Worm (Caenorhabditis elegans) whole organism, young adult: ENCODE data around the gene K06H7.1.

Experiments used
- B0261.1 ChIP-seq: sonication (generic microtip); optimal IDR thresholded peaks from 2 replicates; lab custom pipeline; 2016; ENCODE audit warnings: mild to moderate bottlenecking, missing genetic modification characterization, moderate library complexity, missing compliant biosample characterization
- C06A6.2 ChIP-seq: fragments of 200-800 bp; sonication (Bioruptor generic); conservative IDR thresholded peaks from 2 replicates; pipeline ENCODE4 v1.3.6; 2022; ENCODE audit warnings: missing genetic modification characterization, missing compliant biosample characterization
- D2030.7 ChIP-seq: fragments of 200-800 bp; sonication (Bioruptor generic); IDR thresholded peaks from 2 replicates; pipeline ENCODE4 v1.3.6; 2022; ENCODE audit warnings: missing genetic modification reagents, missing genetic modification characterization, missing compliant biosample characterization
- F10E7.11 ChIP-seq: sonication (generic microtip); optimal IDR thresholded peaks from 2 replicates; lab custom pipeline; 2017; ENCODE audit warnings: mild to moderate bottlenecking, missing genetic modification characterization, moderate library complexity, missing compliant biosample characterization
- F22D6.2 ChIP-seq: sonication (generic microtip); optimal IDR thresholded peaks from 2 replicates; lab custom pipeline; 2016; ENCODE audit warnings: mild to moderate bottlenecking, missing genetic modification characterization, missing compliant biosample characterization
- F37B4.10 ChIP-seq: fragments of 200-800 bp; sonication (Bioruptor generic); IDR thresholded peaks from 2 replicates; pipeline ENCODE4 v1.3.6; 2022; ENCODE audit warnings: missing genetic modification characterization, missing compliant biosample characterization
- F39B2.1 ChIP-seq: fragments of 200-800 bp; sonication (Bioruptor generic); IDR thresholded peaks from 2 replicates; pipeline ENCODE4 v1.3.6; 2022; ENCODE audit warnings: missing genetic modification reagents, missing genetic modification characterization, missing compliant biosample characterization
- F52B5.7 ChIP-seq: sonication (generic microtip); optimal IDR thresholded peaks from 2 replicates; lab custom pipeline; 2016; ENCODE audit warnings: mild to moderate bottlenecking, missing genetic modification characterization, missing compliant biosample characterization
- K11D2.4 ChIP-seq: fragments of 200-800 bp; sonication (Bioruptor generic); IDR thresholded peaks from 2 replicates; pipeline ENCODE4 v1.3.6; 2022; ENCODE audit warnings: missing genetic modification reagents, missing genetic modification characterization, missing compliant biosample characterization
- Y79H2A.3 ChIP-seq: fragments of 200-800 bp; sonication (Bioruptor generic); conservative IDR thresholded peaks from 2 replicates; pipeline ENCODE4 v1.3.6; 2022; ENCODE audit warnings: missing genetic modification reagents, missing genetic modification characterization, missing compliant biosample characterization
- aptf-3 ChIP-seq: fragments of 200-800 bp; sonication (Bioruptor generic); IDR thresholded peaks from 2 replicates; pipeline ENCODE4 v1.3.6; 2022; ENCODE audit warnings: missing genetic modification characterization, missing compliant biosample characterization
- ceh-100 ChIP-seq: fragments of 200-800 bp; sonication (Bioruptor generic); IDR thresholded peaks from 2 replicates; pipeline ENCODE4 v1.3.6; 2022; ENCODE audit warnings: missing genetic modification reagents, missing genetic modification characterization, missing compliant biosample characterization
- ceh-27 ChIP-seq: fragments of 200-800 bp; sonication (Bioruptor generic); optimal IDR thresholded peaks from 2 replicates; lab custom pipeline; 2018; ENCODE audit warnings: mild to moderate bottlenecking, missing genetic modification characterization, moderate library complexity, missing compliant biosample characterization
- ceh-40 ChIP-seq: fragments of 200-800 bp; sonication (Bioruptor generic); IDR thresholded peaks from 2 replicates; pipeline ENCODE4 v1.3.6; 2022; ENCODE audit warnings: missing genetic modification characterization, missing compliant biosample characterization
- ceh-91 ChIP-seq: fragments of 200-800 bp; sonication (Bioruptor generic); IDR thresholded peaks from 2 replicates; pipeline ENCODE4 v1.3.6; 2022; ENCODE audit warnings: missing genetic modification reagents, missing genetic modification characterization, missing compliant biosample characterization
- dpff-1 ChIP-seq: sonication (generic microtip); optimal IDR thresholded peaks from 2 replicates; lab custom pipeline; 2017; ENCODE audit warnings: mild to moderate bottlenecking, missing genetic modification characterization, missing compliant biosample characterization
- dpl-1 ChIP-seq: fragments of 150-350 bp; optimal IDR thresholded peaks from 2 replicates; lab custom pipeline; 2014; ENCODE audit warnings: missing biosample characterization, missing genetic modification reagents, missing genetic modification characterization
- ekl-4 ChIP-seq: fragments of 200-800 bp; sonication (Bioruptor generic); IDR thresholded peaks from 2 replicates; pipeline ENCODE4 v1.3.6; 2022; ENCODE audit warnings: missing genetic modification reagents, missing genetic modification characterization, missing compliant biosample characterization
- ets-4 ChIP-seq: fragments of 200-800 bp; sonication (Bioruptor generic); optimal IDR thresholded peaks from 2 replicates; lab custom pipeline; 2018; ENCODE audit warnings: mild to moderate bottlenecking, missing genetic modification characterization, missing compliant biosample characterization
- fkh-3 ChIP-seq: sonication (generic microtip); optimal IDR thresholded peaks from 2 replicates; lab custom pipeline; 2016; ENCODE audit warnings: mild to moderate bottlenecking, missing genetic modification characterization, missing compliant biosample characterization
- hmg-20 ChIP-seq: fragments of 200-800 bp; sonication (Bioruptor generic); IDR thresholded peaks from 2 replicates; pipeline ENCODE4 v1.3.6; 2022; ENCODE audit warnings: missing genetic modification reagents, missing genetic modification characterization, missing compliant biosample characterization
- hrde-1 ChIP-seq: sonication (generic microtip); optimal IDR thresholded peaks from 2 replicates; lab custom pipeline; 2016; ENCODE audit warnings: missing genetic modification characterization, mild to moderate bottlenecking, missing compliant biosample characterization, moderate library complexity, missing genotype, missing genetic modification reagents, borderline replicate concordance
- hsf-1 ChIP-seq: fragments of 200-800 bp; sonication (Bioruptor generic); IDR thresholded peaks from 2 replicates; pipeline ENCODE4 v1.3.6; 2022; ENCODE audit warnings: missing genetic modification reagents, missing genetic modification characterization, missing compliant biosample characterization
- lin-54 ChIP-seq: fragments of 200-800 bp; sonication (Bioruptor generic); optimal IDR thresholded peaks from 2 replicates; lab custom pipeline; 2018; ENCODE audit warnings: mild to moderate bottlenecking, missing genetic modification characterization, missing compliant biosample characterization
- lsl-1 ChIP-seq: fragments of 200-800 bp; sonication (Bioruptor generic); optimal IDR thresholded peaks from 2 replicates; lab custom pipeline; 2018; ENCODE audit warnings: mild to moderate bottlenecking, missing genetic modification characterization, moderate library complexity, missing compliant biosample characterization
- lsy-27 ChIP-seq: sonication (generic microtip); optimal IDR thresholded peaks from 2 replicates; lab custom pipeline; 2017; ENCODE audit warnings: missing genetic modification characterization, mild to moderate bottlenecking, missing compliant biosample characterization, antibody characterized with exemption, missing genotype, borderline replicate concordance; ENCODE audit not compliant: insufficient read depth
- madf-3 ChIP-seq: fragments of 200-800 bp; sonication (Bioruptor generic); IDR thresholded peaks from 2 replicates; pipeline ENCODE4 v1.3.6; 2022; ENCODE audit warnings: missing genetic modification reagents, missing genetic modification characterization, missing compliant biosample characterization
- madf-6 ChIP-seq: fragments of 200-800 bp; sonication (Bioruptor generic); IDR thresholded peaks from 2 replicates; pipeline ENCODE4 v1.3.6; 2022; ENCODE audit warnings: missing genetic modification reagents, missing genetic modification characterization, missing compliant biosample characterization
- madf-8 ChIP-seq: fragments of 200-800 bp; sonication (Bioruptor generic); conservative IDR thresholded peaks from 2 replicates; pipeline ENCODE4 v1.3.6; 2022; ENCODE audit warnings: missing genetic modification reagents, missing genetic modification characterization, missing compliant biosample characterization
- mel-28 ChIP-seq: sonication (generic microtip); optimal IDR thresholded peaks from 2 replicates; lab custom pipeline; 2016; ENCODE audit warnings: borderline replicate concordance, mild to moderate bottlenecking, missing genetic modification characterization, missing compliant biosample characterization
- mes-4 ChIP-seq: sonication (generic microtip); optimal IDR thresholded peaks from 2 replicates; lab custom pipeline; 2016; ENCODE audit warnings: missing genotype, missing genetic modification characterization, missing compliant biosample characterization
- mxl-1 ChIP-seq: sonication (generic microtip); optimal IDR thresholded peaks from 2 replicates; lab custom pipeline; 2016; ENCODE audit warnings: missing genetic modification characterization, missing compliant biosample characterization
- nfya-2 ChIP-seq: fragments of 200-800 bp; sonication (Bioruptor generic); IDR thresholded peaks from 2 replicates; pipeline ENCODE4 v1.3.6; 2022; ENCODE audit warnings: missing genetic modification reagents, missing genetic modification characterization, missing compliant biosample characterization
- nfyb-1 ChIP-seq: fragments of 200-800 bp; sonication (Bioruptor generic); IDR thresholded peaks from 2 replicates; pipeline ENCODE4 v1.3.6; 2022; ENCODE audit warnings: missing genetic modification reagents, missing genetic modification characterization, missing compliant biosample characterization
- nhr-80 ChIP-seq: sonication (generic microtip); optimal IDR thresholded peaks from 2 replicates; lab custom pipeline; 2016; ENCODE audit warnings: missing genetic modification characterization, missing compliant biosample characterization
- nhr-90 ChIP-seq: sonication (generic microtip); optimal IDR thresholded peaks from 2 replicates; lab custom pipeline; 2016; ENCODE audit warnings: missing genotype, mild to moderate bottlenecking, missing genetic modification characterization, missing compliant biosample characterization
- pbrm-1 ChIP-seq: fragments of 200-800 bp; sonication (Bioruptor generic); IDR thresholded peaks from 2 replicates; pipeline ENCODE4 v1.3.6; 2022; ENCODE audit warnings: missing genetic modification reagents, missing genetic modification characterization, missing compliant biosample characterization
- rec-8 ChIP-seq, 2 experiments: sonication (generic microtip); optimal IDR thresholded peaks; 2 replicates each; lab custom pipeline; 2016; ENCODE audit warnings: mild to moderate bottlenecking in 2 of 2, missing genetic modification characterization in 2 of 2, missing genetic modification reagents in 2 of 2, missing genotype in 2 of 2, missing biosample characterization in 1 of 2, missing compliant biosample characterization in 1 of 2, moderate library complexity in 1 of 2
- sdz-38 ChIP-seq: sonication (generic microtip); optimal IDR thresholded peaks from 2 replicates; lab custom pipeline; 2016; ENCODE audit warnings: missing genotype, missing genetic modification characterization, missing compliant biosample characterization
- sea-2 ChIP-seq: fragments of 200-800 bp; sonication (Bioruptor generic); IDR thresholded peaks from 2 replicates; pipeline ENCODE4 v1.3.6; 2022; ENCODE audit warnings: missing genetic modification characterization, missing compliant biosample characterization
- snpc-3.4 ChIP-seq: sonication (generic microtip); optimal IDR thresholded peaks from 2 replicates; lab custom pipeline; 2017; ENCODE audit warnings: missing genetic modification characterization, mild to moderate bottlenecking, missing compliant biosample characterization, antibody characterized with exemption, moderate library complexity, missing genotype, missing genetic modification reagents
- sptf-2 ChIP-seq: fragments of 200-800 bp; sonication (Bioruptor generic); optimal IDR thresholded peaks from 2 replicates; lab custom pipeline; 2018; ENCODE audit warnings: mild to moderate bottlenecking, missing genetic modification characterization, missing compliant biosample characterization
- unc-130 ChIP-seq: sonication (generic microtip); optimal IDR thresholded peaks from 2 replicates; lab custom pipeline; 2016; ENCODE audit warnings: missing genetic modification reagents, missing genetic modification characterization, missing compliant biosample characterization
- xnd-1 ChIP-seq: sonication (generic microtip); optimal IDR thresholded peaks from 2 replicates; lab custom pipeline; 2016; ENCODE audit warnings: missing genotype, missing genetic modification reagents, missing genetic modification characterization, missing compliant biosample characterization
- zfh-2 ChIP-seq: fragments of 200-800 bp; sonication (Bioruptor generic); conservative IDR thresholded peaks from 2 replicates; pipeline ENCODE4 v1.3.6; 2022; ENCODE audit warnings: missing genetic modification reagents, missing genetic modification characterization, missing compliant biosample characterization
- ztf-3 ChIP-seq: fragments of 200-800 bp; sonication (Bioruptor generic); optimal IDR thresholded peaks from 2 replicates; lab custom pipeline; 2018; ENCODE audit warnings: mild to moderate bottlenecking, missing genetic modification characterization, missing compliant biosample characterization
- ztf-6 ChIP-seq: fragments of 200-800 bp; sonication (Bioruptor generic); IDR thresholded peaks from 2 replicates; pipeline ENCODE4 v1.3.6; 2022; ENCODE audit warnings: missing genetic modification reagents, missing genetic modification characterization, missing compliant biosample characterization

Gene K06H7.1

ce11 chrIII:8109459-8110057 lies 10.4 kb downstream of the K06H7.1 start (continued):
- TF ChIP-seq rec-8 (tag; optimal IDR thresholded peaks at IDR 0.05; lab: Kevin White, UChicago) (peak; percentile 80 to 94), xnd-1 (tag; lab: Kevin White, UChicago) (no peak), nfya-2 (GFP tag; lab: Robert Waterston, UW) (0 out of 2 replicates have a peak, but pooled peaks have one; percentile 20), unc-130 (peak; percentile 42), sdz-38 (tag; lab: Kevin White, UChicago) (no peak), madf-3 (GFP tag; lab: Robert Waterston, UW) (no peak), F52B5.7 (tag; lab: Kevin White, UChicago) (peak; percentile 47), dpff-1 (tag; lab: Kevin White, UChicago) (no peak), hrde-1 (tag; lab: Kevin White, UChicago) (peak; percentile 84), aptf-3 (GFP tag; lab: Robert Waterston, UW) (no peak), mxl-1 (tag; lab: Kevin White, UChicago) (peak; percentile 87), ztf-3 (GFP tag; lab: Kevin White, UChicago) (no peak), hsf-1 (0 out of 2 replicates have a peak, but pooled peaks have one; percentile 14), ztf-6 (GFP tag; lab: Robert Waterston, UW) (peak; percentile 83), F10E7.11 (tag; lab: Kevin White, UChicago) (peak; percentile 30), fkh-3 (tag; lab: Kevin White, UChicago) (peak; percentile 42), ceh-100 (GFP tag; lab: Robert Waterston, UW) (peak; percentile 57), sea-2 (GFP tag; lab: Robert Waterston, UW) (peak; percentile 79; the same call in 1 of the 2 replicates), pbrm-1 (GFP tag; lab: Robert Waterston, UW) (peak; percentile 85), F37B4.10 (GFP tag; lab: Robert Waterston, UW) (no peak), mel-28 (no peak), dpl-1 (GFP tag; lab: Kevin White, UChicago) (peak; percentile 12), nfyb-1 (GFP tag; lab: Robert Waterston, UW) (peak; percentile 86), F39B2.1 (GFP tag; lab: Robert Waterston, UW) (no peak), K11D2.4 (GFP tag; lab: Robert Waterston, UW) (peak; percentile 61), F22D6.2 (tag; lab: Kevin White, UChicago) (peak; percentile 17), nhr-80 (tag; lab: Kevin White, UChicago) (peak; percentile 26), lsy-27 (tag; lab: Kevin White, UChicago) (no peak), ceh-27 (GFP tag; lab: Kevin White, UChicago) (peak; percentile 89), Y79H2A.3 (GFP tag; lab: Robert Waterston, UW) (no peak), D2030.7 (peak; percentile 83), sptf-2 (GFP tag; lab: Kevin White, UChicago) (peak; percentile 39), zfh-2 (GFP tag; lab: Robert Waterston, UW) (peak; percentile 48; the same call in 1 of the 2 replicates), lsl-1 (peak; percentile 57), B0261.1 (tag; lab: Kevin White, UChicago) (peak; percentile 93), ets-4 (GFP tag; lab: Kevin White, UChicago) (peak; percentile 65), C06A6.2 (GFP tag; lab: Robert Waterston, UW) (0 out of 2 replicates have a peak, but pooled peaks have one; percentile 18), ekl-4 (GFP tag; lab: Robert Waterston, UW) (peak; percentile 72), nhr-90 (tag; lab: Kevin White, UChicago) (peak; percentile 87), snpc-3.4 (tag; lab: Kevin White, UChicago) (peak; percentile 89), mes-4 (tag; lab: Kevin White, UChicago) (peak; percentile 76), madf-6 (peak; percentile 72), lin-54 (GFP tag; lab: Kevin White, UChicago) (peak; percentile 72), ceh-40 (0 out of 2 replicates have a peak, but pooled peaks have one; percentile 57), madf-8 (GFP tag; lab: Robert Waterston, UW) (peak; percentile 28; the same call in 1 of the 2 replicates), ceh-91 (GFP tag; lab: Robert Waterston, UW) (peak; percentile 40; the same call in 1 of the 2 replicates), hmg-20 (GFP tag; lab: Robert Waterston, UW) (0 out of 2 replicates have a peak, but pooled peaks have one; percentile 38)
